Worm (Caenorhabditis elegans): ENCODE measurements around the gene fln-2.
A peak's percentile ranks its signal among the peaks of the same experiment; 100 is the strongest.

fln-2 gene

ce11 chrX:9403622-9404255 lies 6.2 kb downstream of the fln-2 start:
- TF ChIP-seq hlh-11 (tag; optimal IDR thresholded peaks at IDR 0.05) (peak; percentile 2), T20F7.1 (GFP tag; optimal IDR thresholded peaks at IDR 0.05) (no peak), nhr-25 (tag; optimal IDR thresholded peaks at IDR 0.05; ENCODE audit: borderline replicate concordance, insufficient read depth) (peak; percentile 88), mep-1 (tag; optimal IDR thresholded peaks at IDR 0.05) (peak; percentile 30), hlh-30 (tag; optimal IDR thresholded peaks at IDR 0.05; ENCODE audit: insufficient read depth) (peak; percentile 20), unc-62 (GFP tag; optimal IDR thresholded peaks at IDR 0.05 in 1 of 2) (peak in 1 of 2 experiments; percentile 80), unc-62 (tag; optimal IDR thresholded peaks at IDR 0.05) (no peak), aha-1 (tag) (peak; percentile 79), rbr-2 (tag; optimal IDR thresholded peaks at IDR 0.05) (no peak), ceh-44 (GFP tag; IDR thresholded peaks at IDR 0.05) (no peak), gei-8 (GFP tag; optimal IDR thresholded peaks at IDR 0.05) (no peak), F37D6.2 (tag; optimal IDR thresholded peaks at IDR 0.05) (no peak), nhr-28 (tag; optimal IDR thresholded peaks at IDR 0.05) (peak; percentile 63), saeg-2 (GFP tag; IDR thresholded peaks at IDR 0.05) (no peak), fos-1 (tag; optimal IDR thresholded peaks at IDR 0.05) (no peak), ceh-20 (GFP tag; IDR thresholded peaks at IDR 0.05) (no peak)

- no peak for TF ChIP-seq lir-3 (tag; optimal IDR thresholded peaks at IDR 0.05)
- TF ChIP-seq lin-1 (GFP tag; IDR thresholded peaks at IDR 0.05): no peak
- TF ChIP-seq lin-29 (GFP tag; IDR thresholded peaks at IDR 0.05): no peak
- TF ChIP-seq dve-1 (tag; optimal IDR thresholded peaks at IDR 0.05; ENCODE audit: insufficient read depth): no peak
- TF ChIP-seq ceh-32 (tag; optimal IDR thresholded peaks at IDR 0.05; ENCODE audit: poor library complexity): no peak
- no peak for TF ChIP-seq snpc-4 (tag; optimal IDR thresholded peaks at IDR 0.05)
- TF ChIP-seq spr-1 (tag; optimal IDR thresholded peaks at IDR 0.05): no peak
- TF ChIP-seq Y75B8A.6 (GFP tag; IDR thresholded peaks at IDR 0.05): no peak
- no peak for TF ChIP-seq lim-7 (GFP tag; IDR thresholded peaks at IDR 0.05)
- no peak for TF ChIP-seq D1046.2 (GFP tag; IDR thresholded peaks at IDR 0.05)
- no peak for TF ChIP-seq mes-2 (tag; optimal IDR thresholded peaks at IDR 0.05; ENCODE audit: poor library complexity, severe bottlenecking)
- TF ChIP-seq attf-4 (tag; optimal IDR thresholded peaks at IDR 0.05): no peak
- no peak for TF ChIP-seq pha-4 (GFP tag; IDR thresholded peaks at IDR 0.05)
- no peak for TF ChIP-seq pha-4 (tag; optimal IDR thresholded peaks at IDR 0.05)
- TF ChIP-seq aly-2 (tag; optimal IDR thresholded peaks at IDR 0.05): no peak
Observed at ce11 chrX:9405922-9406321, 8.4 kb downstream of the fln-2 start.

DNA sequence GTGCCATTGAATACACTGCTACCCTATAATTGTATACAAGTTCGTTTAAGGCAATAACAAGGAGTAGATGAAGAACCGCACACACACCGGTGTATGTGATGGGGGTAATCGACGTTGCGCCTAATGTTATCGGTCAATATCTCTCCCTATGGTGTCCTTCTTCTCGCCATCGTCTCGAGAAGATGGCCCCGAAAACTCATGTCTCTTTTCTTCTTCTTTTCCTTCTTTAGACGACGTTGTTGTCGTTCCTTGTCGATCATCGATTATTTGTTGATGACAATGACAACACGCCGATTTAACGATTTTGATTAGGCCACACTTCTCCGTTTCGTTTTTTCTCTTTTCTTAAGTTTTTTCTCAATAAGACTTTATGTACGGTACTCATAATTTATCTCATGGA lies 11.6 kb downstream of the fln-2 start:
- TF ChIP-seq hlh-30 (tag; optimal IDR thresholded peaks at IDR 0.05; ENCODE audit: insufficient read depth) (peak; percentile 44), fos-1 (tag; optimal IDR thresholded peaks at IDR 0.05) (no peak), aha-1 (tag) (peak; percentile 38), unc-62 (GFP tag; optimal IDR thresholded peaks at IDR 0.05 in 1 of 2) (peak in 1 of 2 experiments; percentile 33), unc-62 (tag; optimal IDR thresholded peaks at IDR 0.05) (no peak), egl-27 (tag; optimal IDR thresholded peaks at IDR 0.05) (no peak), dve-1 (tag; optimal IDR thresholded peaks at IDR 0.05; ENCODE audit: insufficient read depth) (no peak)

DNA sequence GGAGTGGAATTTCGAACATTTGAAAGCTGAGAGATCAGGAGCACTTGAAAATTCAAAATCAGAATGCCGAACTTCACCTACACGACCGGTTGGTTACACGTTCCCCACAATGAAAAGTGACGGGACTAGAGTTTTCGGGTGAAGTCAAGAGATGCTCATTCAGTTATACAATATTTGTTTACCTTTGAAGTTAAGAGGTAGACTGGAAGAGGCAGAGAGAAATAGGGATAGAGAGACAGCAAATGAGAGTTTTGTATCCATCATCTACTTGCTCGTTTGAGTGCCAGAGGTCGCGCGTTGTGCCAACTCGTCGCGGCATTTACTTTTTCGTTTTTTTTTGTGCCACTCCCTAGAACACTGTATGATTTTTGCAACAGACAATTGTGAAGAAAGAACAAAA lies 13.2 kb downstream of the fln-2 start:
- TF ChIP-seq nhr-28 (tag; optimal IDR thresholded peaks at IDR 0.05): peak; percentile 5
- TF ChIP-seq lir-3 (tag; optimal IDR thresholded peaks at IDR 0.05): no peak
- no peak for TF ChIP-seq dmd-9 (GFP tag; IDR thresholded peaks at IDR 0.05)
- no peak for TF ChIP-seq aha-1 (tag)

ce11 chrX:9411675-9412074 lies 14.2 kb downstream of the fln-2 start:
- no peak for TF ChIP-seq lsy-2 (tag; optimal IDR thresholded peaks at IDR 0.05)
- TF ChIP-seq nhr-102 (tag; optimal IDR thresholded peaks at IDR 0.05): no peak
- TF ChIP-seq F49E8.2 (tag; optimal IDR thresholded peaks at IDR 0.05; ENCODE audit: borderline replicate concordance): no peak
- no peak for TF ChIP-seq rbr-2 (tag; optimal IDR thresholded peaks at IDR 0.05)
- no peak for TF ChIP-seq mdt-29 (GFP tag; IDR thresholded peaks at IDR 0.05)
- TF ChIP-seq Y75B8A.6 (GFP tag; IDR thresholded peaks at IDR 0.05): no peak
- no peak for TF ChIP-seq unc-39 (tag; optimal IDR thresholded peaks at IDR 0.05)
- no peak for TF ChIP-seq nhr-77 (tag; optimal IDR thresholded peaks at IDR 0.05)
- TF ChIP-seq ceh-82 (tag; optimal IDR thresholded peaks at IDR 0.05): no peak
- no peak for TF ChIP-seq mep-1 (tag; optimal IDR thresholded peaks at IDR 0.05)
- no peak for TF ChIP-seq egl-43 (GFP tag; IDR thresholded peaks at IDR 0.05)
- TF ChIP-seq hlh-30 (tag; optimal IDR thresholded peaks at IDR 0.05; ENCODE audit: insufficient read depth): no peak
- TF ChIP-seq ceh-62 (tag; optimal IDR thresholded peaks at IDR 0.05): no peak
- no peak for TF ChIP-seq daf-16 (GFP tag; optimal IDR thresholded peaks at IDR 0.05)
- TF ChIP-seq daf-16 (tag; optimal IDR thresholded peaks at IDR 0.05): no peak
- no peak for TF ChIP-seq F44E2.7 (GFP tag; IDR thresholded peaks at IDR 0.05)
